Worm (Caenorhabditis elegans) whole organism, dauer: ENCODE measurements around the gene sptl-2.

Experiments used
- unc-62 ChIP-seq: sonication (generic microtip); optimal IDR thresholded peaks from 2 replicates; lab custom pipeline; 2017; ENCODE audit warnings: missing biosample characterization, missing genetic modification reagents, missing genetic modification characterization

Gene sptl-2

DNA sequence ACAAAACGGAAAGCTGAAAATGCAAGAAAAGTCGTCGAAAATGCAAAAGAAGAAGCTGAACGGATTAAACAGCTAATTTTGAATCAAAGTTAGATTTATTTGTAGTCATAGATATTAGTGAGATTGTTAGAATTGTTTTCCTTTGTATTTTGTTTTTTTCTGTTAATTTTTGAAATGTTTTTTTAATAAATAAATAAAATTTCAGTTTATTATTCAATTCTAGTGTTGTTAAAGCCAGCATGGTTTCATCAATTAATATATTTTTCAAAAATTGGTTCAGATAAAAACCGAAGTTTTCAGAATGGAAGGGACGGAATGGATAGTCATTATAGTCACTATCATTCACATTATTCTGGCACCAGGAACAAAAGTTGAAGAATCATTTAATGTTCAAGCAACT lies 17.8 kb downstream of the sptl-2 start, which contains the start of gene algn-12:
Gene algn-12, plus strand, starts transcription at position 301 of the 400 bp plus-strand sequence.
- TF ChIP-seq unc-62 (GFP tag; lab: Kevin White, UChicago), result no peak

DNA sequence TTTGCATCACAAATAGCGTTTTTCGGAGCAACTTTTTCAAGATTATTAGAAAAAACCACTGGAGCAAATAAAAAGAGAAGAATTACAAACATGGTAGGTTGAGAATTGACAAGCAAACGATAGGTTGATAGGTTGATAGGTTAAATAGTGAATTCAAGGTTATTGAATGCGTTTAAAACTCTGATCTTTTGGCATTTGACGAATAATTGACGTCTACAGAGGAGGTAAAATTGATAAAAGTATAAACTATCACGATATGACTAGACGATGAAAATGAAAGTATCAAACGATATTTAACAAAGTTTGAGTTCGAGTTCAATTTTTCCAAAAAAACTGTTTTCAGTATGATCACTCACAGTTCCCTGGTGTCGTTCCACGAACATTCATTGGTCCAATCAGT lies 18.9 kb downstream of the sptl-2 start, which contains the start of gene ZC513.14:
Gene ZC513.14, minus strand, starts transcription at position 101 of the 400 bp plus-strand sequence.
- no peak for TF ChIP-seq unc-62 (GFP tag; lab: Kevin White, UChicago)

ce11 chrV:8039085-8039525 lies 22.1 kb downstream of the sptl-2 start:
- no peak for TF ChIP-seq unc-62 (GFP tag; lab: Kevin White, UChicago)

DNA sequence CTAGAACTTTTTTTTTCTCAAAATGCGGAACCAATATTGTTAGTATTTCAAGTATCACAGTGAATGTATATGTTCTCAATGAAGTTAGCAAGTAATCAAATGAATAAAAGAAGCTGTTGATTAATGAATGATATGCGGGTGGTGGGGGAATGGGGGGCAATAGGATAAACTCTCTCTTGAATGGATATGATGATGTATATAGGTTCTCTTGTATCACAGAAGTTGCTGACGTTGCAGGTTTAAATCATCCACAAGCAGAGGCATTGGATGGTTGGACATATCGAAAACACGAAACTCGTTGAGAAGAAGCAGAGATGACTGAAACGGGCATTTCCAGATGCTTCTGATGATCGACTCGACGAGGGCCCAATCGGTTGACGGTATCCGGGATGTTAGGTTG lies 22.6 kb downstream of the sptl-2 start:
- no peak for TF ChIP-seq unc-62 (GFP tag; lab: Kevin White, UChicago)

DNA sequence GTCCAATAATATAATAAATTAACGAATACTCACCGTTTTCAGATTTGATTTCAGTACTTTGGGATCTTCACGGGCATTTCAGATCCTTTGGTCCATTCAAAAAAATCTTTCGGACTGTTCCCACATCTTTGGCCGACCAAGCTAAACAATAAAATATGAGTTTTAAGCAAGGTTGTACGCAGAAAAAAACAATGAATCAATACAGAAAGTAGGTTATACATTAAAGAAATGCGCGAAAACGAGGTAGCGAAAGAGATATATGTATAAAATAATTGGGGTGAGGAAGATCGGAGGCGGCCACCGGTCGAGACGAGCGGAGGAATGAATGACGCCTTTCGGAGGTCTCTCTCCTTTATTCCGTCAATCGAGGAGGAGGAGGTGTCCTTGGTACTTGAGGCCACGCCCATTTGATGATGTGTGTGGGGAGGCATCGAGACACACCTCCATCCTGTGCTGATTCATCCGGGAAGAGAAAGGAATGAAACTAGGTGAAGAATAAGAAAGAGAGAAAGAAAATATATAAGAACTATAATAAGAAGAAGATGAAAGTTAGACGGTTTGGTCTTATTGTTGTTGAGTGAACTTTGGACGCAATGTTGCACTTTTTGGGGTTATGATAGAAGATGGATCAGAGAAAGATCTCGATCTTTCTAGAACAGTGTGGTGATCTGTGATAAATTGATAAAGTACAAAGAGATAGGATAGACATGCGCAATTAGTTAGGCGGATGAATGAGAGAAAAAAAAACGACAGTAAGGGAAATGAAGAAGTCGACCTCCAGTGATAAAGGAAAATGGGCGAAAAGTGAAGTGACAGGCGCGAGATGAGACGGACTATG lies 23.5 kb downstream of the sptl-2 start:
- TF ChIP-seq unc-62 (GFP tag; lab: Kevin White, UChicago), result no peak

- no peak for TF ChIP-seq unc-62 (GFP tag; lab: Kevin White, UChicago)
Measured at ce11 chrV:8041336-8041868, 24.4 kb downstream of the sptl-2 start.

ce11 chrV:8043664-8044063 lies 26.7 kb downstream of the sptl-2 start:
- no peak for TF ChIP-seq unc-62 (GFP tag; lab: Kevin White, UChicago)

DNA sequence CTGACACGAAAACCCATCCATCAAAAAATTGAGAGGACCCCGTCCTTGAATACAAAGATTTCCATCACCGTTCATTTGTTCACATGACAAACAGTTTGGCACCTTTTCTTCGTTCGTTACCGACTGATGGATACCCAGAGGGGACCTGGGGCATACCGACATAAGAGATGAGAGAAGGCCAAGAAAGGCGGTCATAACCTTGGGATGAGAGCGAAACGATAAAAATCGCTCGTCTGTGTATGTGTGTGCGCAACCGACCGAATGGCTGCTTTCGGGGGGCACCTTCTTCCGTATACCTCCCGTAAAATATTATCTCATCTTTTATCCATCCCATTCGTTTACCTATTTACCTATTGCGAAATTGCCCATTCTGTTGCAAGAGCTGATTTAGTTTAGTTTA lies 27.9 kb downstream of the sptl-2 start:
- TF ChIP-seq unc-62 (GFP tag; lab: Kevin White, UChicago), result no peak

ce11 chrV:8046706-8047105 lies 29.7 kb downstream of the sptl-2 start, which contains the start of gene ZC513.3:
ZC513.3 (plus strand) TSS chrV:8047006.
- TF ChIP-seq unc-62 (GFP tag; lab: Kevin White, UChicago), result no peak

DNA sequence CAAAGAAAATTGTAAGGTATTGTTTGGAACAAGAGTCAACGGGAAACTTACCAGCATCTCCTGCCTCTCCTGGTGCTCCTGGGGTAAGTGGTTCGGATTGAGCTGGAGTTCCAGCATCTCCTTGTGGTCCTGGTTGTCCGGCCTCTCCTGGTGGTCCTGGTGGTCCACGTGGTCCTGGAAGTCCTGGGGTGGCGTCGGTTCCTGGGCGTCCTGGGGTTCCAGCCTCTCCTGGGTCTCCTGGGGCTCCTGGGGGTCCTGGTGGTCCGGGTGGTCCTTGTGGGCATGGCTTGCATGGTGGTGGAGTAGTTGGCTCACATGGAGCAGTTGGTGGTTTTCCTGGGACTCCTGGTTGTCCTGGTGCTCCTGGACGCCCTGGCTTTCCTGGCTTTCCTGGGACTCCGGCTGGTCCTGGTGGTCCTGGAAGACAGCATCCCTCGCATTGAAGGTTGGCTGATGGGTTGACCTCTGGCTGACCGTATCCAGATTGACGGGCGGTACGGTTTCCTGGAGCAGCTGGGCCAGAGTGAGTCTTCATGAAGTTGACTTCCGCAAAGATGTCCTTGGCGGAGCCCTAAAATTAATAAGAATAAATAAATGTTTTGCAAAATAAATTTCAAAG lies 33.2 kb downstream of the sptl-2 start:
- no peak for TF ChIP-seq unc-62 (GFP tag; lab: Kevin White, UChicago)

DNA sequence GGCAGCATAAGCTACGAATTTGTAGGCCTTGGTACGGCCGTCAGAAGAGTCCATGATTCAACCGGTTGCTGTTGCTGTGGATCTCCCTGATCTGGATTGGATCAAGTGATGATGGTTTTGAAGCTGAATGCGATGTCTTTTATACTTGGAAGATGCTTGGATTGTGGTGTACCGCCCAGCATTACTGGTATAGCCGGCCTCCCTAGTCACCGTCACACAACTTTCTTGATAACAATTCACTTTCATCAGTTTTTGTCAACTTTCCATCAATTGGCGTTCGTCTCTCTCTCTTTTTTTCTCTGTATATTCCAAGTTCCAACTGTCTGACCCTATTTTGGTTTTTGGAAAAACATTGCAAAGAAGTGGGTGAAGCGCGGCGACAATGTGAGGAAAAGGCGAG lies 33.8 kb downstream of the sptl-2 start, which contains the start of gene col-43:
Gene col-43, minus strand, starts transcription at position 101 of the 400 bp plus-strand sequence.
- no peak for TF ChIP-seq unc-62 (GFP tag; lab: Kevin White, UChicago)

DNA sequence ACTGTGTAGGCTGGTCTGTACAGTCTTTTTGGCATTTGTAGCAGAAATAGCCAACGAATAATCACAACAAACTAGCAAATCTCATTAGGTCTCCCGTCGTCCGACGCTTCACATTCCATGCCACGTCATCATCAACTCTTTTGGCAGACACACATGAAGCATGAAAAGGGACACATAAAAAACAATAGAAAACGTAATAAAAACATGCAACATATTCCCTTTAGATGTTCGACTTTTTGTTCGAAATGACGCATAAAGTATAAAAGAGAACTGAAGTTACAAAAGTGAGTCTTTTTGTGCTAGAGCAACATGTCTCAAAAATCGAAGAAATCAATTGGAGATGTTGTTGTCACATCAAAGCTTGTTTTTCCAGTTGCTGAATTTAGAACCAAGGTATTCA lies 34.8 kb downstream of the sptl-2 start, which contains the start of gene sth-1:
Gene sth-1, plus strand, starts transcription at position 301 of the 400 bp plus-strand sequence.
- no peak for TF ChIP-seq unc-62 (GFP tag; lab: Kevin White, UChicago)

DNA sequence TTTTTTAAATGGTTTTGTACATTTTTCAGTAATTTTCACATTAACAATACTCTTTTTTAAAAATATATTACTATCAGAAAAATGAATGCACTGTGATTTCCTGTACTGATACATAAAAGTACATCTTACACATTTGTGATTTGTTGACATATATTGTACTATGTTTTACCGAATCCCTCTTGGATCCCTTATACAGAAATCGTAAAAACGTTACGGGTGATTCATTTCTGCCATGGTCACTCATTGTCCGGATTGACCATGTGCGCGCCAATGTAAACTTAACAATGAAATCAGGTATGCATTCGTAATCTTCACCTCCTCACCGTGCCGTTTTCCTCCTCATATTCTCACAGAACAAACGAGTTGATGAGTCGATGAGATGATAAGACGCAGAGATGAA lies 37.1 kb downstream of the sptl-2 start, which contains the start of gene ZC513.2:
Gene ZC513.2, plus strand, starts transcription at position 301 of the 400 bp plus-strand sequence.
- no peak for TF ChIP-seq unc-62 (GFP tag; lab: Kevin White, UChicago)

DNA sequence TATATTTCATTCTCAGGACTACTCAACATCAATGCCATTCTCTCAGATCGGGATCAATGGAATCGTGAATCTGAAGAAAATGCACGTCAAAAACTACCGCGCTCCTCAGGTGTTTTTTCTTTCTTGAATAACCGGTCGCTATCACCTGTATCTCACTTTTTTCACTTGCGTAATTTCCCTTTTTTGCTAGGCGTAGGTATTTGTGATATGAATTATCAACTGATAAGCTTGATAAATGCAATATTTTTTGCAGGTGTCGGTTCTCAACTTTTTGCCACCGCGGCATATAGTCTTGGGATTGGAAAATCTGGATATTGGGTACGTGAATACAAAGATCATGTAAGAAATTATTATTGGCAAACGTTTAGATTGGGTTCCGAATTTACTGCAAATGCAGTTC lies 38.2 kb downstream of the sptl-2 start:
- TF ChIP-seq unc-62 (GFP tag; lab: Kevin White, UChicago), result no peak

DNA sequence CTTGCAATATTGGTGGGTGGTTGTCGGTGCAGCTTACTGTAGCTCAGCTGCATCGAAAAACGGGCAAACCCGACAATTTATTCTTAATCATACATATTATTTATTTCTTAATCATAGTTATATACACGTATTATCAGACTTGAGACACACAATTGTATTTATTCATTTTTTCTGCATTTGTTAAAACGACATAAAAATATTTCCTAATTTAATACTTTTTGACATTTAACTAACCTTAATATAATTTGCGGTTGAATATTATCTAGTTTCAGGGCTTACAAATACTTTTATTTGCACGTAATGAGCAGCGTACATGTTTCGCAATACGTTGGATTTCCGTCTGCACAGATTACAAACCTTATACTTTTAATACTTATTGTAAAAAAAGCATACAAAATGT lies 41.4 kb downstream of the sptl-2 start, which contains the start of gene str-138:
Gene str-138, plus strand, starts transcription at position 301 of the 400 bp plus-strand sequence.
- TF ChIP-seq unc-62 (GFP tag; lab: Kevin White, UChicago), result no peak

DNA sequence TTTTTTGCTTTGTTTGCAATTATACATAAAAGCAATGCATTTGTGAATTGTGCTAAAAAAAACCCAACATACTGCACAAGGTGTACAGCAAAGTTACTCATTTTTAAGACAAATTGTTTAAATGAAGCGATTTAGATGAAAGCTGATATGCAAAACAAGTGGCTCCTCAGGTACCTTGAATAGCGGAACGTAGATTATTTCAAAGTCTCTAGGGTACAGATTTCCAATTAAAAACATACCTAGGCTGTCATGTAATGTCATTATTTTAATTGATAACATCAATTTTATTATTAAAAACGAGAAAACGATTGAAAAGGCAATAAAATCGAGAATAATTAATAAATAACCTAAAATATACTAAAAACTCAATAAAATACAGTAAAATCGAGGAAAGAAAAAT lies 45.1 kb downstream of the sptl-2 start, which contains the start of gene str-139:
Gene str-139, minus strand, starts transcription at position 101 of the 400 bp plus-strand sequence.
- no peak for TF ChIP-seq unc-62 (GFP tag; lab: Kevin White, UChicago)
